Worm (Caenorhabditis elegans) whole organism, late embryonic: ENCODE data around the gene F01D4.5.

ENCODE experiments used
- F13H6.1 ChIP-seq: sonication (generic microtip); optimal IDR thresholded peaks from 2 replicates; lab custom pipeline; 2016; ENCODE audit warnings: missing genetic modification characterization, missing compliant biosample characterization
- K02D7.2 ChIP-seq: sonication (generic microtip); optimal IDR thresholded peaks from 2 replicates; lab custom pipeline; 2017; ENCODE audit warnings: mild to moderate bottlenecking, missing genetic modification characterization, missing compliant biosample characterization
- Y22D7AL.16 ChIP-seq: sonication (generic microtip); optimal IDR thresholded peaks from 2 replicates; lab custom pipeline; 2016; ENCODE audit warnings: missing genetic modification characterization, missing compliant biosample characterization
- ahr-1 ChIP-seq: sonication (generic microtip); optimal IDR thresholded peaks from 2 replicates; lab custom pipeline; 2016; ENCODE audit warnings: missing genetic modification characterization, missing compliant biosample characterization
- ama-1 ChIP-seq: fragments of 150-350 bp; optimal IDR thresholded peaks from 2 replicates; lab custom pipeline; 2014
- ceh-18 ChIP-seq: sonication (generic microtip); optimal IDR thresholded peaks from 2 replicates; lab custom pipeline; 2016; ENCODE audit warnings: missing genetic modification characterization, missing compliant biosample characterization
- ceh-2 ChIP-seq: sonication (generic microtip); optimal IDR thresholded peaks from 2 replicates; lab custom pipeline; 2016; ENCODE audit warnings: missing genotype, missing genetic modification characterization, missing compliant biosample characterization
- ceh-30 ChIP-seq: fragments of 150-350 bp; optimal IDR thresholded peaks from 2 replicates; lab custom pipeline; 2014; ENCODE audit warnings: missing biosample characterization, missing genetic modification characterization
- ceh-31 ChIP-seq: sonication (generic microtip); optimal IDR thresholded peaks from 2 replicates; lab custom pipeline; 2016; ENCODE audit warnings: missing genetic modification characterization, missing compliant biosample characterization
- ceh-48 ChIP-seq: sonication (generic microtip); optimal IDR thresholded peaks from 2 replicates; lab custom pipeline; 2016; ENCODE audit warnings: missing genetic modification characterization, inconsistent platforms, missing compliant biosample characterization
- ceh-6 ChIP-seq: fragments of 200-800 bp; sonication (Bioruptor generic); optimal IDR thresholded peaks from 2 replicates; lab custom pipeline; 2018; ENCODE audit warnings: mild to moderate bottlenecking, missing genetic modification characterization, missing compliant biosample characterization
- dve-1 ChIP-seq: sonication (generic microtip); optimal IDR thresholded peaks from 2 replicates; lab custom pipeline; 2017; ENCODE audit warnings: antibody characterized with exemption, mild to moderate bottlenecking, missing genetic modification characterization, missing compliant biosample characterization
- elt-2 ChIP-seq: sonication (generic microtip); optimal IDR thresholded peaks from 2 replicates; lab custom pipeline; 2016; ENCODE audit warnings: missing genetic modification reagents, missing genetic modification characterization, missing compliant biosample characterization
- fkh-6 ChIP-seq: sonication (generic microtip); optimal IDR thresholded peaks from 2 replicates; lab custom pipeline; 2016; ENCODE audit warnings: missing genetic modification characterization, missing compliant biosample characterization
- gmeb-2 ChIP-seq: sonication (generic microtip); optimal IDR thresholded peaks from 2 replicates; lab custom pipeline; 2016; ENCODE audit warnings: missing genetic modification characterization, inconsistent platforms, missing compliant biosample characterization
- hlh-13 ChIP-seq: fragments of 200-800 bp; sonication (Bioruptor generic); optimal IDR thresholded peaks from 2 replicates; lab custom pipeline; 2018; ENCODE audit warnings: mild to moderate bottlenecking, missing genetic modification characterization, missing compliant biosample characterization
- hlh-15 ChIP-seq: sonication (generic microtip); optimal IDR thresholded peaks from 2 replicates; lab custom pipeline; 2016; ENCODE audit warnings: missing genetic modification characterization, missing compliant biosample characterization
- hlh-30 ChIP-seq: sonication (generic microtip); optimal IDR thresholded peaks from 2 replicates; lab custom pipeline; 2017; ENCODE audit warnings: antibody characterized with exemption, missing genetic modification characterization, missing compliant biosample characterization; ENCODE audit not compliant: insufficient read depth
- hlh-6 ChIP-seq: sonication (generic microtip); optimal IDR thresholded peaks from 2 replicates; lab custom pipeline; 2016; ENCODE audit warnings: missing genotype, missing genetic modification characterization, missing compliant biosample characterization
- hlh-8 ChIP-seq: sonication (generic microtip); optimal IDR thresholded peaks from 2 replicates; lab custom pipeline; 2016; ENCODE audit warnings: missing genotype, missing genetic modification characterization, missing compliant biosample characterization
- lim-6 ChIP-seq: sonication (generic microtip); optimal IDR thresholded peaks from 2 replicates; lab custom pipeline; 2016; ENCODE audit warnings: missing genetic modification characterization, missing compliant biosample characterization
- mec-3 ChIP-seq: sonication (generic microtip); optimal IDR thresholded peaks from 2 replicates; lab custom pipeline; 2016; ENCODE audit warnings: borderline replicate concordance, missing genetic modification characterization, missing compliant biosample characterization
- nfya-1 ChIP-seq: sonication (generic microtip); optimal IDR thresholded peaks from 2 replicates; lab custom pipeline; 2017; ENCODE audit warnings: missing genetic modification characterization, mild to moderate bottlenecking, missing compliant biosample characterization, antibody characterized with exemption, moderate library complexity
- nhr-232 ChIP-seq: sonication (generic microtip); optimal IDR thresholded peaks from 2 replicates; lab custom pipeline; 2016; ENCODE audit warnings: missing genetic modification characterization, missing compliant biosample characterization
- npax-4 ChIP-seq: sonication (generic microtip); optimal IDR thresholded peaks from 2 replicates; lab custom pipeline; 2016; ENCODE audit warnings: missing genetic modification characterization, missing compliant biosample characterization
- pag-3 ChIP-seq: sonication (generic microtip); optimal IDR thresholded peaks from 2 replicates; lab custom pipeline; 2016; ENCODE audit warnings: missing compliant biosample characterization, missing genetic modification characterization, borderline replicate concordance
- pat-9 ChIP-seq: fragments of 200-800 bp; sonication (Bioruptor generic); optimal IDR thresholded peaks from 2 replicates; lab custom pipeline; 2018; ENCODE audit warnings: mild to moderate bottlenecking, missing genetic modification characterization, moderate library complexity, missing compliant biosample characterization
- pha-4 ChIP-seq: fragments of 150-350 bp; optimal IDR thresholded peaks from 2 replicates; lab custom pipeline; 2018; ENCODE audit warnings: missing biosample characterization, missing genetic modification reagents, missing genetic modification characterization
- pqm-1 ChIP-seq: sonication (generic microtip); optimal IDR thresholded peaks from 2 replicates; lab custom pipeline; 2016; ENCODE audit warnings: missing genetic modification characterization, missing compliant biosample characterization
- pros-1 ChIP-seq: fragments of 150-350 bp; optimal IDR thresholded peaks from 2 replicates; lab custom pipeline; 2014; ENCODE audit warnings: missing biosample characterization, missing genetic modification reagents, missing genetic modification characterization
- rnt-1 ChIP-seq: sonication (generic microtip); optimal IDR thresholded peaks from 2 replicates; lab custom pipeline; 2016; ENCODE audit warnings: missing genetic modification characterization, missing compliant biosample characterization
- sox-2 ChIP-seq: fragments of 200-800 bp; sonication (Bioruptor generic); IDR thresholded peaks from 2 replicates; pipeline ENCODE4 v1.3.6; 2022; ENCODE audit warnings: missing genetic modification reagents, missing genetic modification characterization, missing compliant biosample characterization
- unc-42 ChIP-seq: sonication (generic microtip); optimal IDR thresholded peaks from 2 replicates; lab custom pipeline; 2016; ENCODE audit warnings: missing genotype, missing genetic modification characterization, missing compliant biosample characterization
- zip-5 ChIP-seq: sonication (generic microtip); optimal IDR thresholded peaks from 2 replicates; lab custom pipeline; 2016; ENCODE audit warnings: missing genetic modification characterization, missing compliant biosample characterization
- ztf-16 ChIP-seq: sonication (generic microtip); optimal IDR thresholded peaks from 2 replicates; lab custom pipeline; 2017; ENCODE audit warnings: missing genetic modification characterization, missing compliant biosample characterization

Gene F01D4.5

DNA sequence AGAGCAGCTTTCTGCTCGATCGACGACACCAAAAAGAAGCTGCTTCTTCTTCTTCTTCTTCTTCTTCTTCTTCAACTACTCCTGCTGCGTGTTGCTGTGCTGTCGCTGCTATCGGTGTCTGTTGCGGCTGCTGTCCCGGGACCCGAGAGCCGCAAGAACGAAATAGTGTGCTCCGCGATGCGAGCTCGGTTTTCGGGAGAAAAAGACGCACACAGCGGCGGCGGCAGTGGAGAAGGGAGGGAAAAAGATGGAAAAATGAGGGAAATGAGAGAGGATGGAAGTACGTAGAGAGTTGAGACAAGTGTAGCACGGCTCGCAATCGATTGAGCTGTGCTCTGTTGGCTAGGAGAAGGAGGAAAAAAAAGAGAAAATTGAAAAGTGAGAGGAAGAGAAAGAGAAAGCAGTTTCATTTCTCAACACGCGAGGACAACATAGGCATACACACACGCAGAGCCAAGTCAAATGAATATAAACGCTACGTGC lies 20.3 kb upstream of the F01D4.5 start (continued):
- no peak for TF ChIP-seq npax-4
- TF ChIP-seq ceh-48 (tag; lab: Kevin White, UChicago) = peak; percentile 70
- TF ChIP-seq hlh-13 (GFP tag; lab: Kevin White, UChicago) = no peak
- TF ChIP-seq nfya-1 (tag; lab: Kevin White, UChicago) = peak; percentile 53
- no peak for TF ChIP-seq pha-4 (tag; lab: Kevin White, UChicago)
- TF ChIP-seq F13H6.1 (tag; lab: Kevin White, UChicago) = peak; percentile 4
- no peak for TF ChIP-seq pat-9 (tag; lab: Kevin White, UChicago)
- peak; percentile 10 for TF ChIP-seq dve-1 (tag; lab: Kevin White, UChicago)
- TF ChIP-seq sox-2 (GFP tag; lab: Robert Waterston, UW) = no peak
- TF ChIP-seq rnt-1 (tag; lab: Kevin White, UChicago) = peak; percentile 70
- TF ChIP-seq ceh-31 (tag; lab: Kevin White, UChicago) = peak; percentile 79
- TF ChIP-seq elt-2 (tag; lab: Kevin White, UChicago) = no peak
- TF ChIP-seq unc-42 (tag; lab: Kevin White, UChicago) = peak; percentile 82
- peak; percentile 29 for TF ChIP-seq hlh-8
- TF ChIP-seq nhr-232 (tag; lab: Kevin White, UChicago) = no peak
- TF ChIP-seq ama-1 = no peak
- TF ChIP-seq ceh-2 (tag; lab: Kevin White, UChicago) = peak; percentile 23
- TF ChIP-seq ceh-6 (GFP tag; lab: Kevin White, UChicago) = no peak
- peak; percentile 50 for TF ChIP-seq Y22D7AL.16 (tag; lab: Kevin White, UChicago)
- peak; percentile 3 for TF ChIP-seq K02D7.2 (tag; lab: Kevin White, UChicago)
- no peak for TF ChIP-seq pros-1 (tag; lab: Kevin White, UChicago)
- TF ChIP-seq ahr-1 = no peak

DNA sequence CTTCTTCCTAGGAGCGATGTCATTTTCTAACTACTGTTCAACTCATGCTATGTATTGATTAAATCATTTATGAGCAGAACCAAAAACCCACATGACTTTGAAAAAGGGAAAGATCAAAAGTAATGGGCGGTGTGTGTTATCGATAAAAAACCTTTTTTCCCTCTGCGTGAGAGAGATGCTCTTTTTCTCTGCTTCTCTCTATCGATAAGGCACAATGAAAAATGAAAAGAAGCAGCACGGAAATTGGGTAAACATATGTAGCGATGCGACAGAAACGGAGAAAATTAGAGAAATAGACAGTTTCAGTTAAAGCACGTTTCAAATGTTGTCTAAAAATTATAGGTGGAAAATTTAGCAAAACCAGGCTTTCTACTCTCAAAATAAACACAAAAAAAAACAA lies 18.9 kb upstream of the F01D4.5 start:
- TF ChIP-seq elt-2 (tag; lab: Kevin White, UChicago) = peak; percentile 39
- TF ChIP-seq pqm-1 = peak; percentile 21
- no peak for TF ChIP-seq gmeb-2 (tag; lab: Kevin White, UChicago)
- TF ChIP-seq lim-6 (tag; lab: Kevin White, UChicago) = no peak
- TF ChIP-seq nfya-1 (tag; lab: Kevin White, UChicago) = peak; percentile 5
- TF ChIP-seq unc-42 (tag; lab: Kevin White, UChicago) = peak; percentile 3
- no peak for TF ChIP-seq hlh-6 (tag; lab: Kevin White, UChicago)

DNA sequence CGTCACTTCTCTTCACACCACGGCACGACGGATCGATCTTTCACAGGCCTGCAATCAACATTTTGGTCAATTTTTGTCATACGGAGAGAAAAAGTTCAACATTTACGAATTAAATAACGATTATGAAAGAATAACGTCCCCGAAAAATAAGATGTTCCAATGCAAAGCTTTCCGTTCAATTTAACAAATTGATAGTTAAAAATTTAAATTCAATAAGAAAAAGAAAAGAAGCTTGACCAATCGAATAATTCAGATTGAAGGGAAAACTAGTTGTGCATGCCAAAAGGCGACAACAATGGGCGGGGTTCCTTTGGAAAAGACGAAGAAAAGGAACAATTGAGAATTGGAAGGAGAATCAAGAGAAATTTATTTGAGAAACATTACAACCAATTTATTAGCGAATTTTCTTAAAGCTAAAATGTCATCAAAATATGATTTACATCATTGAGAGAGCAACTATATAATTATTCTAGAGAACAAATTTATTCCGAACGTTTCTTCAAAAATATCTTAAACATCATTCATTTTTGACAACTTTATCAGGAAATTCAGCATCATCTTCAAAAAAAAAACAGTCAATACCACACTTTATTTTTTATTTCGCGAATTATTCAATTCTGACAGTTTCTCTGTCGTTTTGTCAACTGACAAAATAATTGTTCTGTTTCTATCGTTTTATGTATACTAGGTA lies 18.2 kb upstream of the F01D4.5 start, which contains the start of gene tax-6:
TSS of gene tax-6 (minus strand) at position 51 of the 691 bp plus-strand sequence.
- TF ChIP-seq gmeb-2 (tag; lab: Kevin White, UChicago) (no peak), ceh-48 (tag; lab: Kevin White, UChicago) (no peak), unc-42 (tag; lab: Kevin White, UChicago) (no peak), zip-5 (no peak), hlh-15 (tag; lab: Kevin White, UChicago) (no peak), ahr-1 (no peak), fkh-6 (tag; lab: Kevin White, UChicago) (no peak), ztf-16 (tag; lab: Kevin White, UChicago) (no peak), hlh-6 (tag; lab: Kevin White, UChicago) (no peak), ceh-30 (tag; lab: Kevin White, UChicago) (no peak), ceh-18 (tag; lab: Kevin White, UChicago) (no peak), nhr-232 (tag; lab: Kevin White, UChicago) (no peak), hlh-30 (tag; lab: Kevin White, UChicago) (no peak), mec-3 (tag; lab: Kevin White, UChicago) (no peak), pag-3 (tag; lab: Kevin White, UChicago) (no peak)

DNA sequence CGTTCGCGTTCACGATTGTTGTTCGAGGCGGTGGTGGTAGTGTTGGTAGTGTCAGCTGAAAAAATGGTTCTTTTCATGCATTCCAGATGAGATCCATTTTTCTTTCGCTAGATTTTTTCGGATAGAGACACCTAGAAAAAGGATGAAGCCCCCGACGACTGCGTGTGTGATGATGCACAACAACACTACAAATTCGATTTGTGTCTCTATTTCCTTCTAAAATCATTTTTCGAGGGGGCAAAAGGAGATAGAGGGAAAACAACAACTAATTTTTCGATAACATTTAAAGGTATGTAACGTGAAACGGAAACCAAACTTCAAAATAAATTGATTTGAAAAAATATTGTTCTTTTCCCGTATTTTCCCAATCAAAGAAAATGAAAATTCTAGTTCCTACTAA lies 17.0 kb upstream of the F01D4.5 start:
- TF ChIP-seq unc-42 (tag; lab: Kevin White, UChicago) = peak; percentile 80
- no peak for TF ChIP-seq pha-4 (tag; lab: Kevin White, UChicago)
